Fruit fly (Drosophila melanogaster) whole organism, adult: ENCODE data around the gene puf.

Experiments
- CG12768 ChIP-seq: fragments of 200-800 bp; sonication (Bioruptor generic); optimal IDR thresholded peaks from 2 replicates; lab custom pipeline; 2017; ENCODE audit warnings: missing biosample characterization, missing genetic modification characterization, mild to moderate bottlenecking, moderate library complexity, missing genetic modification reagents
- CG1620 ChIP-seq: fragments of 200-800 bp; sonication (Bioruptor generic); optimal IDR thresholded peaks from 2 replicates; lab custom pipeline; 2016; ENCODE audit warnings: missing biosample characterization, missing genetic modification characterization
- CG5204 ChIP-seq: fragments of 200-800 bp; sonication (Bioruptor generic); optimal IDR thresholded peaks from 2 replicates; lab custom pipeline; 2016; ENCODE audit warnings: missing biosample characterization, missing genetic modification characterization
- CG7045 ChIP-seq: fragments of 200-800 bp; sonication (Bioruptor generic); optimal IDR thresholded peaks from 2 replicates; lab custom pipeline; 2017; ENCODE audit warnings: missing biosample characterization, mild to moderate bottlenecking, missing genetic modification characterization
- CG7101 ChIP-seq: fragments of 200-800 bp; sonication (Bioruptor generic); optimal IDR thresholded peaks from 2 replicates; lab custom pipeline; 2018; ENCODE audit warnings: missing biosample characterization, mild to moderate bottlenecking, missing genetic modification characterization, moderate library complexity
- Clk ChIP-seq: fragments of 200-800 bp; sonication (Bioruptor generic); optimal IDR thresholded peaks from 2 replicates; lab custom pipeline; 2017; ENCODE audit warnings: missing biosample characterization, missing genetic modification characterization
- Hr96 ChIP-seq: fragments of 200-800 bp; sonication (Bioruptor generic); optimal IDR thresholded peaks from 2 replicates; lab custom pipeline; 2016; ENCODE audit warnings: missing biosample characterization, missing genetic modification characterization
- Mnt ChIP-seq: fragments of 200-800 bp; sonication (Bioruptor generic); optimal IDR thresholded peaks from 2 replicates; lab custom pipeline; 2016; ENCODE audit warnings: missing biosample characterization, mild to moderate bottlenecking, missing genetic modification characterization
- cic ChIP-seq: fragments of 200-800 bp; sonication (Bioruptor generic); optimal IDR thresholded peaks from 2 replicates; lab custom pipeline; 2017; ENCODE audit warnings: missing biosample characterization, mild to moderate bottlenecking, missing genetic modification characterization, moderate library complexity
- kay ChIP-seq: fragments of 200-800 bp; sonication (Bioruptor generic); peaks from one replicate; lab custom pipeline; 2016; ENCODE audit warnings: missing biosample characterization, missing genetic modification characterization, borderline replicate concordance
- tj ChIP-seq: fragments of 200-800 bp; sonication (Bioruptor generic); optimal IDR thresholded peaks from 3 replicates; lab custom pipeline; 2017; ENCODE audit warnings: missing biosample characterization, mild to moderate bottlenecking, missing genetic modification characterization, moderate library complexity
- toe ChIP-seq: fragments of 200-800 bp; sonication (Bioruptor generic); optimal IDR thresholded peaks from 2 replicates; lab custom pipeline; 2016; ENCODE audit warnings: missing biosample characterization, missing genetic modification characterization

DNA sequence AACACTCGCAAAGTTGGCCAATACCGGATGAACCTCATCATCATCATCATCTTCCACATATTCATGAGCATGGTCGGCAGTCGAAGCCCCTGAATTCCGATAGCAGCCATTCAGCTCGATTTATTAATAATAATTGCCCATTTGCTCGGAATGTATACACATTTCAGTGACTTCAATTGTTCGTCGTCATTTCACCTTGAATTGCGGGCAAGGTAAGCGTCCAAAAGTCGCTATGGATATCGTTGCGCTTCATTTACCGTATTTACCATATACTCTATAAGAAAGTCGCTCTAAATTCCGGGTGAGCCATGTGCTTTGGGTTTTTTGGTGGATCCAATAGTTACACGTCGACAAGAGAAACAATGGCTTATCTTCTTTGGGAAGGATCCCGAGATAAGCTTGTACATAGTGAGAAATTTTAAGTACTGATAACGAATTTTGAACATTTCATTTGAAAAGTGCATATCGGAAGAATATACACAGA is 23.8 kb downstream of the puf start:
- TF ChIP-seq CG1620 (GFP tag; lab: Kevin White, UChicago) (no peak), cic (no peak), CG7045 (GFP tag; lab: Kevin White, UChicago) (peak; percentile 65), toe (no peak), Mnt (GFP tag; lab: Kevin White, UChicago) (peak; percentile 43), CG5204 (GFP tag; lab: Kevin White, UChicago) (no peak), CG12768 (GFP tag; lab: Kevin White, UChicago) (no peak), CG7101 (peak; percentile 21), Clk (peak; percentile 17), tj (GFP tag; lab: Kevin White, UChicago) (no peak), kay (GFP tag; lab: Kevin White, UChicago) (no peak), Hr96 (GFP tag; lab: Kevin White, UChicago) (no peak)
